Fruit fly (Drosophila melanogaster) whole organism, embryonic: ENCODE measurements around the gene rols.

Experiments used
- Aef1 ChIP-seq: fragments of 200-800 bp; sonication (Bioruptor generic); IDR thresholded peaks from 3 replicates; pipeline ENCODE4 v1.3.6; 2022; ENCODE audit warnings: missing biosample characterization, missing genetic modification characterization
- Antp ChIP-seq: fragments of 200-800 bp; sonication (Bioruptor generic); optimal IDR thresholded peaks from 3 replicates; lab custom pipeline; 2016; ENCODE audit warnings: missing biosample characterization, missing genetic modification characterization
- Atf3 ChIP-seq: fragments of 200-800 bp; sonication (Bioruptor generic); optimal IDR thresholded peaks from 3 replicates; lab custom pipeline; 2016; ENCODE audit warnings: missing biosample characterization, missing genetic modification characterization
- Bteb2 ChIP-seq: fragments of 200-800 bp; sonication (Bioruptor generic); optimal IDR thresholded peaks from 2 replicates; lab custom pipeline; 2016; ENCODE audit warnings: missing biosample characterization, missing genetic modification characterization
- CG10979 ChIP-seq: fragments of 200-800 bp; sonication (Bioruptor generic); optimal IDR thresholded peaks from 2 replicates; lab custom pipeline; 2018; ENCODE audit warnings: missing biosample characterization, mild to moderate bottlenecking, missing genetic modification characterization, moderate library complexity
- CG11696 ChIP-seq: fragments of 200-800 bp; sonication (Bioruptor generic); IDR thresholded peaks from 2 replicates; pipeline ENCODE4 v1.3.6; 2022; ENCODE audit warnings: missing biosample characterization, missing genetic modification characterization
- CG12299 ChIP-seq: fragments of 200-800 bp; sonication (Bioruptor generic); optimal IDR thresholded peaks from 2 replicates; lab custom pipeline; 2018; ENCODE audit warnings: missing biosample characterization, mild to moderate bottlenecking, missing genetic modification characterization
- CG13424 ChIP-seq: fragments of 200-800 bp; sonication (Bioruptor generic); optimal IDR thresholded peaks from 2 replicates; lab custom pipeline; 2019; ENCODE audit warnings: missing biosample characterization, mild to moderate bottlenecking, missing genetic modification characterization, moderate library complexity
- CG13775 ChIP-seq: fragments of 200-800 bp; sonication (Bioruptor generic); optimal IDR thresholded peaks from 3 replicates; lab custom pipeline; 2017; ENCODE audit warnings: missing biosample characterization, mild to moderate bottlenecking, missing genetic modification characterization
- CG15073 ChIP-seq: fragments of 200-800 bp; sonication (Bioruptor generic); optimal IDR thresholded peaks from 2 replicates; lab custom pipeline; 2016; ENCODE audit warnings: missing biosample characterization, missing genetic modification characterization
- CG1529 ChIP-seq: fragments of 200-800 bp; sonication (Bioruptor generic); optimal IDR thresholded peaks from 3 replicates; lab custom pipeline; 2018; ENCODE audit warnings: missing biosample characterization, missing genetic modification characterization
- CG15479 ChIP-seq: fragments of 200-800 bp; sonication (Bioruptor generic); optimal IDR thresholded peaks from 3 replicates; lab custom pipeline; 2019; ENCODE audit warnings: missing biosample characterization, mild to moderate bottlenecking, missing genetic modification characterization, moderate library complexity
- CG1647 ChIP-seq: fragments of 200-800 bp; sonication (Bioruptor generic); optimal IDR thresholded peaks from 3 replicates; lab custom pipeline; 2016; ENCODE audit warnings: missing biosample characterization, missing genetic modification characterization
- CG1792 ChIP-seq: fragments of 200-800 bp; sonication (Bioruptor generic); optimal IDR thresholded peaks from 2 replicates; lab custom pipeline; 2016; ENCODE audit warnings: missing biosample characterization, missing genetic modification characterization
- CG18764 ChIP-seq: fragments of 200-800 bp; sonication (Bioruptor generic); optimal IDR thresholded peaks from 3 replicates; lab custom pipeline; 2016; ENCODE audit warnings: missing biosample characterization, missing genetic modification characterization
- CG30020 ChIP-seq: fragments of 200-800 bp; optimal IDR thresholded peaks from 2 replicates; lab custom pipeline; 2019; ENCODE audit warnings: missing biosample characterization, mild to moderate bottlenecking, missing genetic modification characterization, moderate library complexity
- CG34376 ChIP-seq: fragments of 200-800 bp; sonication (Bioruptor generic); optimal IDR thresholded peaks from 2 replicates; lab custom pipeline; 2018; ENCODE audit warnings: missing biosample characterization, mild to moderate bottlenecking, missing genetic modification characterization
- CG3838 ChIP-seq: fragments of 200-800 bp; sonication (Bioruptor generic); optimal IDR thresholded peaks from 3 replicates; lab custom pipeline; 2016; ENCODE audit warnings: missing biosample characterization, missing genetic modification characterization
- CG7963 ChIP-seq: fragments of 200-800 bp; sonication (Bioruptor generic); IDR thresholded peaks from 3 replicates; pipeline ENCODE4 v1.3.6; 2022; ENCODE audit warnings: missing biosample characterization, missing genetic modification characterization; ENCODE audit not compliant: partially characterized antibody
- CG8089 ChIP-seq: fragments of 200-800 bp; sonication (Bioruptor generic); optimal IDR thresholded peaks from 3 replicates; lab custom pipeline; 2016; ENCODE audit warnings: missing biosample characterization, missing genetic modification characterization
- CG8281 ChIP-seq: fragments of 200-800 bp; sonication (Bioruptor generic); optimal IDR thresholded peaks from 2 replicates; lab custom pipeline; 2018; ENCODE audit warnings: missing biosample characterization, mild to moderate bottlenecking, missing genetic modification characterization, moderate library complexity
- CG8944 ChIP-seq: fragments of 200-800 bp; sonication (Bioruptor generic); optimal IDR thresholded peaks from 3 replicates; lab custom pipeline; 2016; ENCODE audit warnings: missing biosample characterization, missing genetic modification characterization
- CG9727 ChIP-seq: fragments of 200-800 bp; sonication (Bioruptor generic); optimal IDR thresholded peaks from 3 replicates; lab custom pipeline; 2017; ENCODE audit warnings: missing biosample characterization, mild to moderate bottlenecking, missing genetic modification characterization
- D19A ChIP-seq: fragments of 200-800 bp; optimal IDR thresholded peaks from 3 replicates; lab custom pipeline; 2019; ENCODE audit warnings: missing biosample characterization, mild to moderate bottlenecking, missing genetic modification characterization, moderate library complexity
- Dip3 ChIP-seq: fragments of 200-800 bp; sonication (Bioruptor generic); optimal IDR thresholded peaks from 3 replicates; lab custom pipeline; 2016; ENCODE audit warnings: missing biosample characterization, missing genetic modification characterization
- Doc2 ChIP-seq: fragments of 200-800 bp; sonication (Bioruptor generic); IDR thresholded peaks from 2 replicates; pipeline ENCODE4 v1.3.6; 2022; ENCODE audit warnings: missing biosample characterization, missing genetic modification characterization
- Dref ChIP-seq: fragments of 200-800 bp; sonication (Bioruptor generic); IDR thresholded peaks from 2 replicates; pipeline ENCODE4 v1.3.6; 2022; ENCODE audit warnings: missing biosample characterization, missing genetic modification characterization
- Drgx ChIP-seq: fragments of 200-800 bp; sonication (Bioruptor generic); IDR thresholded peaks from 2 replicates; pipeline ENCODE4 v1.3.6; 2022; ENCODE audit warnings: missing biosample characterization, missing genetic modification characterization
- HLHmδ ChIP-seq: fragments of 200-800 bp; sonication (Bioruptor generic); optimal IDR thresholded peaks from 2 replicates; lab custom pipeline; 2018; ENCODE audit warnings: missing biosample characterization, mild to moderate bottlenecking, missing genetic modification characterization, moderate library complexity
- Hmr ChIP-seq: fragments of 200-800 bp; sonication (Bioruptor generic); optimal IDR thresholded peaks from 3 replicates; lab custom pipeline; 2017; ENCODE audit warnings: mild to moderate bottlenecking, missing biosample characterization, missing genetic modification reagents, missing genetic modification characterization
- NC2α ChIP-seq: fragments of 200-800 bp; sonication (Bioruptor generic); optimal IDR thresholded peaks from 2 replicates; lab custom pipeline; 2016; ENCODE audit warnings: missing biosample characterization, missing genetic modification characterization
- NC2β ChIP-seq: fragments of 200-800 bp; sonication (Bioruptor generic); optimal IDR thresholded peaks from 2 replicates; lab custom pipeline; 2016; ENCODE audit warnings: missing biosample characterization, missing genetic modification characterization
- Nf-YB ChIP-seq: fragments of 200-800 bp; sonication (Bioruptor generic); optimal IDR thresholded peaks from 3 replicates; lab custom pipeline; 2019; ENCODE audit warnings: missing biosample characterization, mild to moderate bottlenecking, missing genetic modification characterization, moderate library complexity
- Optix ChIP-seq: fragments of 200-800 bp; sonication (Bioruptor generic); IDR thresholded peaks from 3 replicates; pipeline ENCODE4 v1.3.6; 2022; ENCODE audit warnings: missing biosample characterization, missing genetic modification characterization
- Sry-β ChIP-seq: fragments of 200-800 bp; sonication (Bioruptor generic); optimal IDR thresholded peaks from 2 replicates; lab custom pipeline; 2018; ENCODE audit warnings: missing biosample characterization, mild to moderate bottlenecking, missing genetic modification characterization, moderate library complexity
- Trl ChIP-seq, 3 experiments: fragments of >200 bp in 2 of 3; fragments of 200-800 bp in 1 of 3; sonication (Bioruptor generic) in 1 of 3; optimal IDR thresholded peaks; 2 replicates in 1 of 3; 3 replicates in 2 of 3; lab custom pipeline; 2016 to 2017; ENCODE audit warnings: missing biosample characterization in 1 of 3, missing genetic modification characterization in 1 of 3
- cas ChIP-seq: fragments of 200-800 bp; sonication (Bioruptor generic); IDR thresholded peaks from 2 replicates; pipeline ENCODE4 v1.3.6; 2022; ENCODE audit warnings: missing biosample characterization, missing genetic modification characterization
- chn ChIP-seq: fragments of 200-800 bp; sonication (Bioruptor generic); optimal IDR thresholded peaks from 2 replicates; lab custom pipeline; 2016; ENCODE audit warnings: missing biosample characterization, missing genetic modification characterization
- corto ChIP-seq: fragments of 200-800 bp; sonication (Bioruptor generic); optimal IDR thresholded peaks from 2 replicates; lab custom pipeline; 2016; ENCODE audit warnings: missing biosample characterization, mild to moderate bottlenecking, missing genetic modification characterization, moderate library complexity
- fru ChIP-seq: fragments of >200 bp; optimal IDR thresholded peaks from 2 replicates; lab custom pipeline; 2017
- grn ChIP-seq: fragments of 200-800 bp; sonication (Bioruptor generic); optimal IDR thresholded peaks from 3 replicates; lab custom pipeline; 2017; ENCODE audit warnings: missing biosample characterization, missing genetic modification characterization
- odd ChIP-seq: fragments of 200-800 bp; sonication (Bioruptor generic); optimal IDR thresholded peaks from 2 replicates; lab custom pipeline; 2017; ENCODE audit warnings: missing biosample characterization, mild to moderate bottlenecking, missing genetic modification characterization
- phol ChIP-seq: fragments of 200-800 bp; sonication (Bioruptor generic); optimal IDR thresholded peaks from 3 replicates; lab custom pipeline; 2018; ENCODE audit warnings: missing biosample characterization, mild to moderate bottlenecking, missing genetic modification characterization, moderate library complexity
- salm ChIP-seq: fragments of 200-800 bp; sonication (Bioruptor generic); optimal IDR thresholded peaks from 2 replicates; lab custom pipeline; 2018; ENCODE audit warnings: missing biosample characterization, mild to moderate bottlenecking, missing genetic modification characterization
- schlank ChIP-seq: fragments of 200-800 bp; sonication (Bioruptor generic); optimal IDR thresholded peaks from 2 replicates; lab custom pipeline; 2018; ENCODE audit warnings: missing biosample characterization, mild to moderate bottlenecking, missing genetic modification characterization
- sima ChIP-seq: fragments of 200-800 bp; sonication (Bioruptor generic); optimal IDR thresholded peaks from 2 replicates; lab custom pipeline; 2016; ENCODE audit warnings: missing biosample characterization, missing genetic modification characterization
- sna ChIP-seq: fragments of 200-800 bp; sonication (Bioruptor generic); IDR thresholded peaks from 2 replicates; pipeline ENCODE4 v1.3.6; 2022; ENCODE audit warnings: missing biosample characterization, missing genetic modification characterization; ENCODE audit not compliant: partially characterized antibody
- toy ChIP-seq: fragments of 200-800 bp; sonication (Bioruptor generic); IDR thresholded peaks from 2 replicates; pipeline ENCODE4 v1.3.6; 2022; ENCODE audit warnings: missing biosample characterization, missing genetic modification characterization
- ttk ChIP-seq: fragments of 200-800 bp; sonication (Bioruptor generic); IDR thresholded peaks from 2 replicates; pipeline ENCODE4 v2.1.2; 2022; ENCODE audit warnings: missing biosample characterization, missing genetic modification characterization
- unc-4 ChIP-seq: fragments of 200-800 bp; sonication (Bioruptor generic); IDR thresholded peaks from 2 replicates; pipeline ENCODE4 v1.3.6; 2022; ENCODE audit warnings: missing biosample characterization, missing genetic modification characterization; ENCODE audit not compliant: partially characterized antibody
- vnd ChIP-seq: fragments of 200-800 bp; sonication (Bioruptor generic); IDR thresholded peaks from 3 replicates; pipeline ENCODE4 v1.3.6; 2022; ENCODE audit warnings: missing biosample characterization, missing genetic modification characterization; ENCODE audit not compliant: partially characterized antibody

rols gene

DNA sequence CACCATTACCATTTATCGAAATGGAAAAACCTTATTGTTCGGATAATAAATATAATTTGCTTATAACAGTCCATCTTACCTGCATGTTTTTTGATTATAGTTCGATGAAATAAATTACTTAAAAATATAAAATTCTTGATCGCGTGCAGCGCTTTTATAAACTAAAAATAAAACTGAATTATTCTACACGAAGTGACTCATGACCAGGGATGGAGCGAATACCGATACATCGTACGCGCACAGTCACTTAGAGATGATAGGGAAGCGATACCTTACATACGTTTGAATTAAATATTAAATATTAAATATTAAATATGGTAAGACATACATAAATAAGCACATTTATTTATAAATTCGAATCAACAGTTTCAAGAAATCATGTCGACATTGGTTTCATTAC is 71.7 kb downstream of the rols start, which contains the start of gene viaf (continued):
- TF ChIP-seq CG11696 (GFP tag; lab: Robert Waterston, UW) (no peak), CG8944 (GFP tag; lab: Kevin White, UChicago) (no peak), CG1792 (no peak), CG18764 (GFP tag; lab: Kevin White, UChicago) (peak; percentile 67), ttk (GFP tag; lab: Robert Waterston, UW) (no peak), sna (GFP tag; lab: Robert Waterston, UW) (peak; percentile 94), CG34376 (GFP tag; lab: Kevin White, UChicago) (no peak), CG10979 (tag; lab: Kevin White, UChicago) (peak; percentile 52), Dref (GFP tag; lab: Robert Waterston, UW) (peak; percentile 61), CG13424 (tag; lab: Kevin White, UChicago) (peak; percentile 64), grn (GFP tag; lab: Kevin White, UChicago) (no peak), Dip3 (no peak), CG9727 (GFP tag; lab: Kevin White, UChicago) (peak; percentile 43), CG1647 (GFP tag; lab: Kevin White, UChicago) (peak; percentile 9), cas (GFP tag; lab: Robert Waterston, UW) (peak; percentile 42; the same call in 1 of the 2 replicates), salm (tag; lab: Kevin White, UChicago) (no peak), unc-4 (GFP tag; lab: Robert Waterston, UW) (peak; percentile 91), Atf3 (GFP tag; lab: Kevin White, UChicago) (no peak), NC2α (GFP tag; lab: Kevin White, UChicago) (no peak), Hmr (no peak), vnd (GFP tag; lab: Robert Waterston, UW) (peak; percentile 95), Sry-β (GFP tag; lab: Kevin White, UChicago) (no peak), CG8281 (tag; lab: Kevin White, UChicago) (no peak), NC2β (GFP tag; lab: Kevin White, UChicago) (peak; percentile 6), CG3838 (GFP tag; lab: Kevin White, UChicago) (no peak), odd (no peak), CG13775 (peak; percentile 33), CG1529 (GFP tag; lab: Kevin White, UChicago) (no peak), Bteb2 (GFP tag; lab: Kevin White, UChicago) (no peak), phol (peak; percentile 69), sima (GFP tag; lab: Kevin White, UChicago) (no peak), schlank (tag; lab: Kevin White, UChicago) (no peak), Aef1 (GFP tag; lab: Robert Waterston, UW) (peak; percentile 32; the same call in 1 of the 3 replicates), CG30020 (tag; lab: Kevin White, UChicago) (peak; percentile 65), CG15073 (GFP tag; lab: Kevin White, UChicago) (no peak), Nf-YB (GFP tag; lab: Kevin White, UChicago) (no peak), Optix (GFP tag; lab: Robert Waterston, UW) (no peak), Trl (optimal IDR thresholded peaks at IDR 0.05; lab: Kevin White, UChicago) (no peak), Trl (GFP tag; optimal IDR thresholded peaks at IDR 0.05; lab: Kevin White, UChicago) (no peak), fru (no peak), HLHmδ (GFP tag; lab: Kevin White, UChicago) (no peak), Drgx (no peak), CG12299 (tag; lab: Kevin White, UChicago) (peak; percentile 26), Doc2 (GFP tag; lab: Robert Waterston, UW) (no peak), CG7963 (GFP tag; lab: Robert Waterston, UW) (peak; percentile 92), Antp (GFP tag; lab: Kevin White, UChicago) (no peak), toy (GFP tag; lab: Robert Waterston, UW) (no peak), CG15479 (no peak), corto (GFP tag; lab: Kevin White, UChicago) (no peak), D19A (tag; lab: Kevin White, UChicago) (no peak), CG8089 (GFP tag; lab: Kevin White, UChicago) (no peak), chn (peak; percentile 1)
